Fruit fly (Drosophila melanogaster) whole organism, embryonic: ENCODE data around the gene CG15375.

Experiments
- Bdp1 ChIP-seq: fragments of 200-800 bp; sonication (Bioruptor generic); optimal IDR thresholded peaks from 3 replicates; lab custom pipeline; 2016; ENCODE audit warnings: missing biosample characterization, missing genetic modification characterization
- CG10431 ChIP-seq: fragments of 200-800 bp; sonication (Bioruptor generic); optimal IDR thresholded peaks from 3 replicates; lab custom pipeline; 2018; ENCODE audit warnings: missing biosample characterization, mild to moderate bottlenecking, missing genetic modification characterization
- CG10654 ChIP-seq: fragments of 200-800 bp; sonication (Bioruptor generic); optimal IDR thresholded peaks from 2 replicates; lab custom pipeline; 2016; ENCODE audit warnings: missing biosample characterization, missing genetic modification characterization
- CG10959 ChIP-seq: fragments of 200-800 bp; sonication (Bioruptor generic); IDR thresholded peaks from 2 replicates; pipeline ENCODE4 v1.3.6; 2022; ENCODE audit warnings: missing biosample characterization, missing genetic modification characterization
- CG12071 ChIP-seq: fragments of 200-800 bp; sonication (Bioruptor generic); optimal IDR thresholded peaks from 3 replicates; lab custom pipeline; 2018; ENCODE audit warnings: missing biosample characterization, mild to moderate bottlenecking, missing genetic modification characterization
- CG12942 ChIP-seq: fragments of 200-800 bp; sonication (Bioruptor generic); optimal IDR thresholded peaks from 3 replicates; lab custom pipeline; 2016; ENCODE audit warnings: missing biosample characterization, missing genetic modification characterization
- CG13287 ChIP-seq: fragments of 200-800 bp; sonication (Bioruptor generic); IDR thresholded peaks from 2 replicates; pipeline ENCODE4 v1.3.6; 2022; ENCODE audit warnings: missing biosample characterization, missing genetic modification characterization; ENCODE audit not compliant: partially characterized antibody
- CG14014 ChIP-seq: fragments of 200-800 bp; sonication (Bioruptor generic); IDR thresholded peaks from 2 replicates; pipeline ENCODE4 v1.3.6; 2022; ENCODE audit warnings: missing biosample characterization, missing genetic modification characterization
- CG14667 ChIP-seq: fragments of 200-800 bp; sonication (Bioruptor generic); IDR thresholded peaks from 2 replicates; pipeline ENCODE4 v1.3.6; 2022; ENCODE audit warnings: missing biosample characterization, missing genetic modification characterization
- CG15073 ChIP-seq: fragments of 200-800 bp; sonication (Bioruptor generic); optimal IDR thresholded peaks from 2 replicates; lab custom pipeline; 2016; ENCODE audit warnings: missing biosample characterization, missing genetic modification characterization
- CG15479 ChIP-seq: fragments of 200-800 bp; sonication (Bioruptor generic); optimal IDR thresholded peaks from 3 replicates; lab custom pipeline; 2019; ENCODE audit warnings: missing biosample characterization, mild to moderate bottlenecking, missing genetic modification characterization, moderate library complexity
- CG1647 ChIP-seq: fragments of 200-800 bp; sonication (Bioruptor generic); optimal IDR thresholded peaks from 3 replicates; lab custom pipeline; 2016; ENCODE audit warnings: missing biosample characterization, missing genetic modification characterization
- CG16815 ChIP-seq: fragments of 200-800 bp; sonication (Bioruptor generic); optimal IDR thresholded peaks from 3 replicates; lab custom pipeline; 2017; ENCODE audit warnings: missing biosample characterization, mild to moderate bottlenecking, missing genetic modification characterization
- CG17186 ChIP-seq: fragments of 200-800 bp; sonication (Bioruptor generic); optimal IDR thresholded peaks from 3 replicates; lab custom pipeline; 2017; ENCODE audit warnings: missing biosample characterization, missing genetic modification reagents, missing genetic modification characterization
- CG17359 ChIP-seq: fragments of 200-800 bp; sonication (Bioruptor generic); optimal IDR thresholded peaks from 3 replicates; lab custom pipeline; 2018; ENCODE audit warnings: missing biosample characterization, mild to moderate bottlenecking, missing genetic modification characterization, moderate library complexity
- CG17802 ChIP-seq: fragments of 200-800 bp; sonication (Bioruptor generic); optimal IDR thresholded peaks from 2 replicates; lab custom pipeline; 2018; ENCODE audit warnings: missing biosample characterization, mild to moderate bottlenecking, missing genetic modification characterization, moderate library complexity
- CG17829 ChIP-seq: fragments of 200-800 bp; optimal IDR thresholded peaks from 2 replicates; lab custom pipeline; 2019; ENCODE audit warnings: missing biosample characterization, mild to moderate bottlenecking, missing genetic modification characterization, moderate library complexity
- CG2202 ChIP-seq: fragments of 200-800 bp; sonication (Bioruptor generic); optimal IDR thresholded peaks from 2 replicates; lab custom pipeline; 2018; ENCODE audit warnings: missing biosample characterization, mild to moderate bottlenecking, missing genetic modification characterization
- CG2678 ChIP-seq: fragments of 200-800 bp; sonication (Bioruptor generic); optimal IDR thresholded peaks from 3 replicates; lab custom pipeline; 2019; ENCODE audit warnings: missing biosample characterization, mild to moderate bottlenecking, missing genetic modification characterization, moderate library complexity
- CG42726 ChIP-seq: fragments of 200-800 bp; sonication (Bioruptor generic); IDR thresholded peaks from 2 replicates; pipeline ENCODE4 v1.3.6; 2022; ENCODE audit warnings: missing biosample characterization, missing genetic modification characterization; ENCODE audit not compliant: partially characterized antibody
- CG6254 ChIP-seq: fragments of 200-800 bp; sonication (Bioruptor generic); optimal IDR thresholded peaks from 3 replicates; lab custom pipeline; 2017; ENCODE audit warnings: mild to moderate bottlenecking, missing biosample characterization, missing genetic modification reagents, missing genetic modification characterization
- CG6272 ChIP-seq: fragments of 200-800 bp; sonication (Bioruptor generic); IDR thresholded peaks from 2 replicates; pipeline ENCODE4 v1.3.6; 2022; ENCODE audit warnings: missing biosample characterization, missing genetic modification characterization
- CG6765 ChIP-seq: fragments of 200-800 bp; sonication (Bioruptor generic); optimal IDR thresholded peaks from 3 replicates; lab custom pipeline; 2017; ENCODE audit warnings: missing biosample characterization, mild to moderate bottlenecking, missing genetic modification characterization
- CG8290 ChIP-seq, 3 experiments: fragments of 200-800 bp; sonication (Bioruptor generic); optimal IDR thresholded peaks; 2 replicates each; lab custom pipeline; 2016 to 2019; ENCODE audit warnings: missing biosample characterization in 3 of 3, missing genetic modification characterization in 3 of 3, mild to moderate bottlenecking in 2 of 3, moderate library complexity in 1 of 3
- Dref ChIP-seq: fragments of 200-800 bp; sonication (Bioruptor generic); IDR thresholded peaks from 2 replicates; pipeline ENCODE4 v1.3.6; 2022; ENCODE audit warnings: missing biosample characterization, missing genetic modification characterization
- Kr ChIP-seq: fragments of 200-800 bp; sonication (Bioruptor generic); optimal IDR thresholded peaks from 2 replicates; lab custom pipeline; 2017; ENCODE audit warnings: missing biosample characterization, mild to moderate bottlenecking, missing genetic modification characterization
- Max ChIP-seq: fragments of 200-800 bp; sonication (Bioruptor generic); optimal IDR thresholded peaks from 2 replicates; lab custom pipeline; 2016; ENCODE audit warnings: missing biosample characterization, mild to moderate bottlenecking, missing genetic modification characterization
- NC2α ChIP-seq: fragments of 200-800 bp; sonication (Bioruptor generic); optimal IDR thresholded peaks from 2 replicates; lab custom pipeline; 2016; ENCODE audit warnings: missing biosample characterization, missing genetic modification characterization
- NC2β ChIP-seq: fragments of 200-800 bp; sonication (Bioruptor generic); optimal IDR thresholded peaks from 2 replicates; lab custom pipeline; 2016; ENCODE audit warnings: missing biosample characterization, missing genetic modification characterization
- Rx ChIP-seq: fragments of 200-800 bp; sonication (Bioruptor generic); IDR thresholded peaks from 2 replicates; pipeline ENCODE4 v1.3.6; 2022; ENCODE audit warnings: missing biosample characterization, missing genetic modification characterization
- Spps ChIP-seq: fragments of 200-800 bp; sonication (Bioruptor generic); optimal IDR thresholded peaks from 2 replicates; lab custom pipeline; 2018; ENCODE audit warnings: missing biosample characterization, mild to moderate bottlenecking, missing genetic modification characterization
- Stat92E ChIP-seq, 3 experiments: fragments of >200 bp in 2 of 3; fragments of 200-800 bp in 1 of 3; sonication (Bioruptor generic) in 1 of 3; optimal IDR thresholded peaks; 2 replicates each; lab custom pipeline; 2017 to 2019; ENCODE audit warnings: missing biosample characterization in 3 of 3, missing genetic modification characterization in 3 of 3, mild to moderate bottlenecking in 1 of 3, moderate library complexity in 1 of 3
- Taf1 ChIP-seq: fragments of 200-800 bp; sonication (Bioruptor generic); IDR thresholded peaks from 2 replicates; pipeline ENCODE4 v1.3.6; 2022; ENCODE audit warnings: missing biosample characterization, missing genetic modification characterization
- Xbp1 ChIP-seq: fragments of 200-800 bp; sonication (Bioruptor generic); optimal IDR thresholded peaks from 3 replicates; lab custom pipeline; 2016; ENCODE audit warnings: missing biosample characterization, mild to moderate bottlenecking, missing genetic modification characterization
- ato ChIP-seq: fragments of 200-800 bp; sonication (Bioruptor generic); IDR thresholded peaks from 2 replicates; pipeline ENCODE4 v1.3.6; 2022; ENCODE audit warnings: missing biosample characterization, missing genetic modification characterization; ENCODE audit not compliant: partially characterized antibody
- az2 ChIP-seq: fragments of 200-800 bp; sonication (Bioruptor generic); optimal IDR thresholded peaks from 3 replicates; lab custom pipeline; 2016; ENCODE audit warnings: missing biosample characterization, missing genetic modification characterization
- bowl ChIP-seq: fragments of 200-800 bp; sonication (Bioruptor generic); IDR thresholded peaks from 2 replicates; pipeline ENCODE4 v1.3.6; 2022; ENCODE audit warnings: missing biosample characterization, missing genetic modification characterization
- dimm ChIP-seq: fragments of 200-800 bp; sonication (Bioruptor generic); IDR thresholded peaks from 2 replicates; pipeline ENCODE4 v1.3.6; 2022; ENCODE audit warnings: missing biosample characterization, missing genetic modification characterization
- exex ChIP-seq: fragments of 200-800 bp; sonication (Bioruptor generic); optimal IDR thresholded peaks from 4 replicates; lab custom pipeline; 2018; ENCODE audit warnings: missing biosample characterization, mild to moderate bottlenecking, missing genetic modification characterization, moderate library complexity
- lola ChIP-seq, 3 experiments: fragments of >200 bp in 2 of 3; fragments of 200-800 bp in 1 of 3; sonication (Bioruptor generic) in 1 of 3; optimal IDR thresholded peaks; 2 replicates each; lab custom pipeline; 2017 to 2019; ENCODE audit warnings: missing biosample characterization in 3 of 3, missing genetic modification characterization in 3 of 3, mild to moderate bottlenecking in 1 of 3, moderate library complexity in 1 of 3
- nau ChIP-seq: fragments of 200-800 bp; sonication (Bioruptor generic); optimal IDR thresholded peaks from 3 replicates; lab custom pipeline; 2017; ENCODE audit warnings: missing biosample characterization, mild to moderate bottlenecking, missing genetic modification characterization, missing genetic modification reagents
- pita ChIP-seq: fragments of 200-800 bp; sonication (Bioruptor generic); optimal IDR thresholded peaks from 2 replicates; lab custom pipeline; 2017; ENCODE audit warnings: missing biosample characterization, mild to moderate bottlenecking, missing genetic modification characterization
- slp2 ChIP-seq: fragments of 200-800 bp; sonication (Bioruptor generic); optimal IDR thresholded peaks from 2 replicates; lab custom pipeline; 2016; ENCODE audit warnings: missing biosample characterization, missing genetic modification characterization
- sna ChIP-seq: fragments of 200-800 bp; sonication (Bioruptor generic); IDR thresholded peaks from 2 replicates; pipeline ENCODE4 v1.3.6; 2022; ENCODE audit warnings: missing biosample characterization, missing genetic modification characterization; ENCODE audit not compliant: partially characterized antibody
- tgo ChIP-seq: fragments of 200-800 bp; sonication (Bioruptor generic); IDR thresholded peaks from 3 replicates; pipeline ENCODE4 v1.3.6; 2022; ENCODE audit warnings: missing biosample characterization, missing genetic modification characterization
- tio ChIP-seq: fragments of 200-800 bp; sonication (Bioruptor generic); optimal IDR thresholded peaks from 2 replicates; lab custom pipeline; 2017; ENCODE audit warnings: missing biosample characterization, missing genetic modification characterization, inconsistent platforms
- trem ChIP-seq: fragments of 200-800 bp; optimal IDR thresholded peaks from 3 replicates; lab custom pipeline; 2019; ENCODE audit warnings: missing biosample characterization, mild to moderate bottlenecking, missing genetic modification characterization, moderate library complexity
- trh ChIP-seq: fragments of 200-800 bp; sonication (Bioruptor generic); optimal IDR thresholded peaks from 2 replicates; lab custom pipeline; 2016; ENCODE audit warnings: missing biosample characterization, missing genetic modification characterization
- zen2 ChIP-seq: fragments of 200-800 bp; sonication (Bioruptor generic); IDR thresholded peaks from 3 replicates; pipeline ENCODE4 v1.3.6; 2022; ENCODE audit warnings: missing biosample characterization, missing genetic modification characterization; ENCODE audit not compliant: partially characterized antibody

The CG15375 gene

dm6 chrX:4105830-4106233 lies 4.7 kb downstream of the CG15375 start, which contains the start of gene cib (continued):
- TF ChIP-seq trem = peak; percentile 87
- peak; percentile 68 for TF ChIP-seq sna (GFP tag; lab: Robert Waterston, UW)
- peak; percentile 53 for TF ChIP-seq CG10431
- TF ChIP-seq Bdp1 (GFP tag; lab: Kevin White, UChicago) = no peak
- no peak for TF ChIP-seq bowl (GFP tag; lab: Robert Waterston, UW)
- TF ChIP-seq CG17359 (tag; lab: Kevin White, UChicago) = peak; percentile 31
- peak; percentile 72 for TF ChIP-seq CG17829
- TF ChIP-seq CG14014 (GFP tag; lab: Robert Waterston, UW) = peak; percentile 28; the same call in 1 of the 2 replicates
- TF ChIP-seq exex = no peak
- TF ChIP-seq Rx = no peak
- TF ChIP-seq NC2β (GFP tag; lab: Kevin White, UChicago) = peak; percentile 65
- no peak for TF ChIP-seq CG15479
- TF ChIP-seq dimm (GFP tag; lab: Robert Waterston, UW) = no peak
- no peak for TF ChIP-seq CG10959 (GFP tag; lab: Robert Waterston, UW)
- TF ChIP-seq zen2 = peak; percentile 67; the same call in 2 of the 3 replicates
- peak; percentile 37 for TF ChIP-seq CG12071 (GFP tag; lab: Kevin White, UChicago)
- no peak for TF ChIP-seq CG6765 (GFP tag; lab: Kevin White, UChicago)
- no peak for TF ChIP-seq slp2 (GFP tag; lab: Kevin White, UChicago)
- TF ChIP-seq Taf1 = no peak
- TF ChIP-seq tio = no peak
- no peak for TF ChIP-seq lola (GFP tag; optimal IDR thresholded peaks at IDR 0.05; lab: Kevin White, UChicago)
- peak; percentile 31 for TF ChIP-seq Spps (tag; lab: Kevin White, UChicago)
- TF ChIP-seq CG6272 (GFP tag; lab: Robert Waterston, UW) = peak; percentile 34; the same call in 1 of the 2 replicates
- no peak for TF ChIP-seq nau (GFP tag; lab: Kevin White, UChicago)
- TF ChIP-seq CG15073 (GFP tag; lab: Kevin White, UChicago) = no peak
- peak; percentile 100 for TF ChIP-seq pita (GFP tag; lab: Kevin White, UChicago)
- 0 out of 3 replicates have a peak, but pooled peaks have one; percentile 16 for TF ChIP-seq tgo
- peak; percentile 51 for TF ChIP-seq Max (GFP tag; lab: Kevin White, UChicago)
- TF ChIP-seq Dref = peak; percentile 53
- TF ChIP-seq az2 = no peak
- TF ChIP-seq CG16815 (GFP tag; lab: Kevin White, UChicago) = no peak
- peak; percentile 67 for TF ChIP-seq NC2α (GFP tag; lab: Kevin White, UChicago)
- TF ChIP-seq CG2678 = no peak
- TF ChIP-seq trh (GFP tag; lab: Kevin White, UChicago) = no peak
- TF ChIP-seq Xbp1 (GFP tag; lab: Kevin White, UChicago) = no peak
- no peak for TF ChIP-seq CG10654
- TF ChIP-seq CG17186 (GFP tag; lab: Kevin White, UChicago) = peak; percentile 79
- TF ChIP-seq Kr = no peak
- TF ChIP-seq ato (GFP tag; lab: Robert Waterston, UW) = peak; percentile 81; the same call in 1 of the 2 replicates
- no peak for TF ChIP-seq CG12942
- TF ChIP-seq Stat92E (GFP tag; optimal IDR thresholded peaks at IDR 0.05; lab: Kevin White, UChicago) = peak in 1 of 3 experiments; percentile 87
- peak; percentile 85 for TF ChIP-seq CG13287 (GFP tag; lab: Robert Waterston, UW)
- TF ChIP-seq CG8290 (GFP tag; optimal IDR thresholded peaks at IDR 0.05; lab: Kevin White, UChicago) = peak; percentile 56
- TF ChIP-seq CG8290 (tag; optimal IDR thresholded peaks at IDR 0.05; lab: Kevin White, UChicago) = peak; percentile 48 to 95
- TF ChIP-seq CG42726 (GFP tag; lab: Robert Waterston, UW) = peak; percentile 87
- TF ChIP-seq CG14667 = no peak
- no peak for TF ChIP-seq CG6254 (GFP tag; lab: Kevin White, UChicago)
- no peak for TF ChIP-seq CG1647
- no peak for TF ChIP-seq CG2202
- TF ChIP-seq CG17802 (tag; lab: Kevin White, UChicago) = no peak
